Worm (Caenorhabditis elegans) whole organism, L4/young adult: ENCODE results near the gene F58A4.1.

Experiments used
- W03F9.2 ChIP-seq: fragments of 150-350 bp; optimal IDR thresholded peaks from 2 replicates; lab custom pipeline; 2014; ENCODE audit warnings: missing biosample characterization, missing genetic modification characterization
- dao-5 ChIP-seq: sonication (generic microtip); optimal IDR thresholded peaks from 2 replicates; lab custom pipeline; 2016; ENCODE audit warnings: missing genotype, missing genetic modification characterization, moderate library complexity, missing compliant biosample characterization
- him-1 ChIP-seq: sonication (generic microtip); optimal IDR thresholded peaks from 2 replicates; lab custom pipeline; 2016; ENCODE audit warnings: missing genotype, missing genetic modification reagents, missing genetic modification characterization, missing compliant biosample characterization

ce11 chrIII:9614211-9614610, 15.9 kb downstream of the F58A4.1 start, which contains the start of the genes pri-1 and F58A4.6:
- no peak for TF ChIP-seq dao-5 (tag; lab: Kevin White, UChicago)
- TF ChIP-seq him-1 (tag; lab: Kevin White, UChicago), result no peak
- no peak for TF ChIP-seq W03F9.2 (tag; lab: Kevin White, UChicago)
